Fruit fly (Drosophila melanogaster) whole organism, embryonic: Measurements from ENCODE around the gene sals.

Experiments used
- CG10366 ChIP-seq: fragments of 200-800 bp; sonication (Bioruptor generic); IDR thresholded peaks from 2 replicates; pipeline ENCODE4 v1.3.6; 2022; ENCODE audit warnings: missing biosample characterization, missing genetic modification characterization
- CG11723 ChIP-seq: fragments of 200-800 bp; sonication (Bioruptor generic); optimal IDR thresholded peaks from 2 replicates; lab custom pipeline; 2017; ENCODE audit warnings: missing biosample characterization, mild to moderate bottlenecking, missing genetic modification characterization
- CG12071 ChIP-seq: fragments of 200-800 bp; sonication (Bioruptor generic); optimal IDR thresholded peaks from 3 replicates; lab custom pipeline; 2018; ENCODE audit warnings: missing biosample characterization, mild to moderate bottlenecking, missing genetic modification characterization
- CG13894 ChIP-seq: fragments of 200-800 bp; sonication (Bioruptor generic); optimal IDR thresholded peaks from 3 replicates; lab custom pipeline; 2018; ENCODE audit warnings: missing biosample characterization, mild to moderate bottlenecking, missing genetic modification characterization, moderate library complexity
- CG14965 ChIP-seq: fragments of 200-800 bp; sonication (Bioruptor generic); optimal IDR thresholded peaks from 2 replicates; lab custom pipeline; 2016; ENCODE audit warnings: missing biosample characterization, missing genetic modification characterization, borderline replicate concordance
- CG15479 ChIP-seq: fragments of 200-800 bp; sonication (Bioruptor generic); optimal IDR thresholded peaks from 3 replicates; lab custom pipeline; 2019; ENCODE audit warnings: missing biosample characterization, mild to moderate bottlenecking, missing genetic modification characterization, moderate library complexity
- CG15601 ChIP-seq: fragments of 200-800 bp; sonication (Bioruptor generic); optimal IDR thresholded peaks from 3 replicates; lab custom pipeline; 2019; ENCODE audit warnings: missing biosample characterization, mild to moderate bottlenecking, missing genetic modification characterization, moderate library complexity
- CG1603 ChIP-seq: fragments of 200-800 bp; sonication (Bioruptor generic); optimal IDR thresholded peaks from 2 replicates; lab custom pipeline; 2019; ENCODE audit warnings: missing biosample characterization, mild to moderate bottlenecking, missing genetic modification characterization, moderate library complexity
- CG16815 ChIP-seq: fragments of 200-800 bp; sonication (Bioruptor generic); optimal IDR thresholded peaks from 3 replicates; lab custom pipeline; 2017; ENCODE audit warnings: missing biosample characterization, mild to moderate bottlenecking, missing genetic modification characterization
- CG17186 ChIP-seq: fragments of 200-800 bp; sonication (Bioruptor generic); optimal IDR thresholded peaks from 3 replicates; lab custom pipeline; 2017; ENCODE audit warnings: missing biosample characterization, missing genetic modification reagents, missing genetic modification characterization
- CG31388 ChIP-seq: fragments of 200-800 bp; sonication (Bioruptor generic); optimal IDR thresholded peaks from 2 replicates; lab custom pipeline; 2016; ENCODE audit warnings: missing biosample characterization, missing genetic modification characterization
- CG33213 ChIP-seq: fragments of 200-800 bp; sonication (Bioruptor generic); optimal IDR thresholded peaks from 3 replicates; lab custom pipeline; 2016; ENCODE audit warnings: missing biosample characterization, missing genetic modification characterization
- CG3407 ChIP-seq: fragments of 200-800 bp; sonication (Bioruptor generic); optimal IDR thresholded peaks from 2 replicates; lab custom pipeline; 2018; ENCODE audit warnings: missing biosample characterization, mild to moderate bottlenecking, missing genetic modification characterization
- CG34224 ChIP-seq: fragments of 200-800 bp; sonication (Bioruptor generic); IDR thresholded peaks from 3 replicates; pipeline ENCODE4 v1.3.6; 2022; ENCODE audit warnings: missing biosample characterization, missing genetic modification characterization; ENCODE audit not compliant: partially characterized antibody
- CG6689 ChIP-seq: fragments of 200-800 bp; sonication (Bioruptor generic); IDR thresholded peaks from 2 replicates; pipeline ENCODE4 v1.3.6; 2022; ENCODE audit warnings: missing biosample characterization, missing genetic modification characterization
- CG7271 ChIP-seq: fragments of 200-800 bp; sonication (Bioruptor generic); optimal IDR thresholded peaks from 2 replicates; lab custom pipeline; 2018; ENCODE audit warnings: missing biosample characterization, mild to moderate bottlenecking, missing genetic modification characterization, moderate library complexity
- CG7357 ChIP-seq: fragments of 200-800 bp; sonication (Bioruptor generic); IDR thresholded peaks from 3 replicates; pipeline ENCODE4 v1.3.6; 2022; ENCODE audit warnings: missing biosample characterization, missing genetic modification characterization
- CG7839 ChIP-seq: fragments of 200-800 bp; sonication (Bioruptor generic); optimal IDR thresholded peaks from 3 replicates; lab custom pipeline; 2018; ENCODE audit warnings: missing biosample characterization, mild to moderate bottlenecking, missing genetic modification characterization, moderate library complexity
- CG8281 ChIP-seq: fragments of 200-800 bp; sonication (Bioruptor generic); optimal IDR thresholded peaks from 2 replicates; lab custom pipeline; 2018; ENCODE audit warnings: missing biosample characterization, mild to moderate bottlenecking, missing genetic modification characterization, moderate library complexity
- CG8765 ChIP-seq: fragments of 200-800 bp; sonication (Bioruptor generic); IDR thresholded peaks from 2 replicates; pipeline ENCODE4 v1.3.6; 2022; ENCODE audit warnings: missing biosample characterization, missing genetic modification characterization
- CG9727 ChIP-seq: fragments of 200-800 bp; sonication (Bioruptor generic); optimal IDR thresholded peaks from 3 replicates; lab custom pipeline; 2017; ENCODE audit warnings: missing biosample characterization, mild to moderate bottlenecking, missing genetic modification characterization
- Chrac-16 ChIP-seq: fragments of 200-800 bp; sonication (Bioruptor generic); optimal IDR thresholded peaks from 3 replicates; lab custom pipeline; 2016; ENCODE audit warnings: missing biosample characterization, missing genetic modification characterization
- Dip2 ChIP-seq: fragments of 200-800 bp; sonication (Bioruptor generic); IDR thresholded peaks from 2 replicates; pipeline ENCODE4 v1.3.6; 2022; ENCODE audit warnings: missing biosample characterization, missing genetic modification characterization
- Fer1 ChIP-seq: fragments of 200-800 bp; sonication (Bioruptor generic); optimal IDR thresholded peaks from 2 replicates; lab custom pipeline; 2017; ENCODE audit warnings: missing biosample characterization, mild to moderate bottlenecking, missing genetic modification characterization
- HLHmδ ChIP-seq: fragments of 200-800 bp; sonication (Bioruptor generic); optimal IDR thresholded peaks from 2 replicates; lab custom pipeline; 2018; ENCODE audit warnings: missing biosample characterization, mild to moderate bottlenecking, missing genetic modification characterization, moderate library complexity
- Hey ChIP-seq: fragments of 200-800 bp; sonication (Bioruptor generic); optimal IDR thresholded peaks from 3 replicates; lab custom pipeline; 2018; ENCODE audit warnings: missing biosample characterization, mild to moderate bottlenecking, missing genetic modification characterization
- Lim3 ChIP-seq: fragments of 200-800 bp; sonication (Bioruptor generic); IDR thresholded peaks from 2 replicates; pipeline ENCODE4 v1.3.6; 2022; ENCODE audit warnings: missing biosample characterization, missing genetic modification characterization
- MTF-1 ChIP-seq: fragments of 200-800 bp; sonication (Bioruptor generic); optimal IDR thresholded peaks from 2 replicates; lab custom pipeline; 2018; ENCODE audit warnings: missing biosample characterization, mild to moderate bottlenecking, missing genetic modification characterization, borderline replicate concordance
- NC2β ChIP-seq: fragments of 200-800 bp; sonication (Bioruptor generic); optimal IDR thresholded peaks from 2 replicates; lab custom pipeline; 2016; ENCODE audit warnings: missing biosample characterization, missing genetic modification characterization
- Pdp1 ChIP-seq, 2 experiments: fragments of 200-800 bp; sonication (Bioruptor generic); optimal IDR thresholded peaks; 3 replicates each; lab custom pipeline; 2016; ENCODE audit warnings: missing biosample characterization in 2 of 2, missing genetic modification characterization in 2 of 2, mild to moderate bottlenecking in 1 of 2, moderate library complexity in 1 of 2
- Sox102F ChIP-seq: fragments of 200-800 bp; sonication (Bioruptor generic); optimal IDR thresholded peaks from 2 replicates; lab custom pipeline; 2018; ENCODE audit warnings: missing biosample characterization, mild to moderate bottlenecking, missing genetic modification characterization, moderate library complexity
- Stat92E ChIP-seq, 3 experiments: fragments of >200 bp in 2 of 3; fragments of 200-800 bp in 1 of 3; sonication (Bioruptor generic) in 1 of 3; optimal IDR thresholded peaks; 2 replicates each; lab custom pipeline; 2017 to 2019; ENCODE audit warnings: missing biosample characterization in 3 of 3, missing genetic modification characterization in 3 of 3, mild to moderate bottlenecking in 1 of 3, moderate library complexity in 1 of 3
- cad ChIP-seq: fragments of >200 bp; optimal IDR thresholded peaks from 2 replicates; lab custom pipeline; 2017; ENCODE audit warnings: missing biosample characterization, missing genetic modification characterization
- dati ChIP-seq: fragments of 200-800 bp; sonication (Bioruptor generic); IDR thresholded peaks from 2 replicates; pipeline ENCODE4 v1.3.6; 2022; ENCODE audit warnings: missing biosample characterization, missing genetic modification characterization
- emc ChIP-seq: fragments of 200-800 bp; sonication (Bioruptor generic); optimal IDR thresholded peaks from 2 replicates; lab custom pipeline; 2016; ENCODE audit warnings: missing biosample characterization, missing genetic modification characterization
- ems ChIP-seq: fragments of 200-800 bp; sonication (Bioruptor generic); optimal IDR thresholded peaks from 3 replicates; lab custom pipeline; 2016; ENCODE audit warnings: missing biosample characterization, missing genetic modification characterization
- fu2 ChIP-seq: fragments of 200-800 bp; sonication (Bioruptor generic); optimal IDR thresholded peaks from 2 replicates; lab custom pipeline; 2016; ENCODE audit warnings: missing biosample characterization, missing genetic modification characterization
- gsb-n ChIP-seq: fragments of 200-800 bp; sonication (Bioruptor generic); optimal IDR thresholded peaks from 3 replicates; lab custom pipeline; 2018; ENCODE audit warnings: missing biosample characterization, mild to moderate bottlenecking, missing genetic modification characterization
- gt ChIP-seq: fragments of 200-800 bp; sonication (Bioruptor generic); IDR thresholded peaks from 2 replicates; pipeline ENCODE4 v1.3.6; 2022; ENCODE audit warnings: missing biosample characterization, missing genetic modification characterization
- kah ChIP-seq: fragments of 200-800 bp; sonication (Bioruptor generic); optimal IDR thresholded peaks from 2 replicates; lab custom pipeline; 2018; ENCODE audit warnings: missing biosample characterization, mild to moderate bottlenecking, missing genetic modification characterization
- kay ChIP-seq: fragments of 200-800 bp; sonication (Bioruptor generic); optimal IDR thresholded peaks from 2 replicates; lab custom pipeline; 2016; ENCODE audit warnings: missing biosample characterization, missing genetic modification characterization
- lilli ChIP-seq: fragments of 200-800 bp; sonication (Bioruptor generic); optimal IDR thresholded peaks from 3 replicates; lab custom pipeline; 2016; ENCODE audit warnings: missing biosample characterization, missing genetic modification characterization
- luna ChIP-seq: fragments of 200-800 bp; sonication (Bioruptor generic); optimal IDR thresholded peaks from 2 replicates; lab custom pipeline; 2016; ENCODE audit warnings: missing biosample characterization, missing genetic modification characterization
- mld ChIP-seq: fragments of 200-800 bp; sonication (Bioruptor generic); IDR thresholded peaks from 3 replicates; pipeline ENCODE4 v1.3.6; 2022; ENCODE audit warnings: missing biosample characterization, missing genetic modification characterization; ENCODE audit not compliant: partially characterized antibody
- nmo ChIP-seq: fragments of 200-800 bp; sonication (Bioruptor generic); optimal IDR thresholded peaks from 2 replicates; lab custom pipeline; 2018; ENCODE audit warnings: missing biosample characterization, mild to moderate bottlenecking, missing genetic modification characterization, moderate library complexity
- otp ChIP-seq: fragments of 200-800 bp; sonication (Bioruptor generic); IDR thresholded peaks from 3 replicates; pipeline ENCODE4, ENCODE4 v1.3.6; 2022; ENCODE audit warnings: missing biosample characterization, missing genetic modification characterization
- pita ChIP-seq: fragments of 200-800 bp; sonication (Bioruptor generic); optimal IDR thresholded peaks from 2 replicates; lab custom pipeline; 2017; ENCODE audit warnings: missing biosample characterization, mild to moderate bottlenecking, missing genetic modification characterization
- prd ChIP-seq, 3 experiments: fragments of >200 bp in 2 of 3; fragments of 200-800 bp in 1 of 3; sonication (Bioruptor generic) in 1 of 3; optimal IDR thresholded peaks in 2 of 3; IDR thresholded peaks in 1 of 3; 2 replicates in 2 of 3; 3 replicates in 1 of 3; pipeline versions ENCODE4 v1.3.6 to Lab custom; 2017 to 2022; ENCODE audit warnings: missing biosample characterization in 1 of 3, missing genetic modification characterization in 1 of 3
- shn ChIP-seq: fragments of 200-800 bp; sonication (Bioruptor generic); optimal IDR thresholded peaks from 3 replicates; lab custom pipeline; 2016; ENCODE audit warnings: missing biosample characterization, missing genetic modification characterization
- sna ChIP-seq: fragments of 200-800 bp; sonication (Bioruptor generic); IDR thresholded peaks from 2 replicates; pipeline ENCODE4 v1.3.6; 2022; ENCODE audit warnings: missing biosample characterization, missing genetic modification characterization; ENCODE audit not compliant: partially characterized antibody
- twi ChIP-seq: fragments of 200-800 bp; optimal IDR thresholded peaks from 2 replicates; lab custom pipeline; 2019; ENCODE audit warnings: missing biosample characterization, mild to moderate bottlenecking, missing genetic modification characterization, moderate library complexity

Gene sals

dm6 chr3R:11437528-11437927 lies 14.1 kb downstream of the sals start, which contains the start of gene CG17230 (continued):
- TF ChIP-seq CG16815 (no peak), Lim3 (GFP tag; lab: Robert Waterston, UW) (no peak), Hey (tag; lab: Kevin White, UChicago) (no peak), sna (GFP tag; lab: Robert Waterston, UW) (peak; percentile 76), mld (GFP tag; lab: Robert Waterston, UW) (no peak), CG3407 (GFP tag; lab: Kevin White, UChicago) (no peak), luna (GFP tag; lab: Kevin White, UChicago) (no peak), pita (no peak), MTF-1 (GFP tag; lab: Kevin White, UChicago) (no peak), CG1603 (tag; lab: Kevin White, UChicago) (peak; percentile 38), CG34224 (GFP tag; lab: Robert Waterston, UW) (peak; percentile 77), kay (GFP tag; lab: Kevin White, UChicago) (no peak), CG7357 (no peak), Sox102F (no peak), CG9727 (no peak), CG14965 (GFP tag; lab: Kevin White, UChicago) (no peak), dati (GFP tag; lab: Robert Waterston, UW) (no peak), otp (GFP tag; lab: Robert Waterston, UW) (no peak), CG31388 (GFP tag; lab: Kevin White, UChicago) (no peak), CG15479 (no peak), CG17186 (no peak), CG7839 (tag; lab: Kevin White, UChicago) (no peak), gt (GFP tag; lab: Robert Waterston, UW) (no peak), NC2β (GFP tag; lab: Kevin White, UChicago) (no peak), HLHmδ (GFP tag; lab: Kevin White, UChicago) (no peak), CG10366 (no peak), Chrac-16 (GFP tag; lab: Kevin White, UChicago) (no peak), Dip2 (GFP tag; lab: Robert Waterston, UW) (no peak), kah (GFP tag; lab: Kevin White, UChicago) (no peak), CG6689 (GFP tag; lab: Robert Waterston, UW) (no peak), CG7271 (no peak), CG15601 (no peak), Stat92E (GFP tag; optimal IDR thresholded peaks at IDR 0.05; lab: Kevin White, UChicago) (no peak), Pdp1 (GFP tag; optimal IDR thresholded peaks at IDR 0.05; lab: Kevin White, UChicago) (no peak), twi (tag; lab: Kevin White, UChicago) (no peak), shn (GFP tag; lab: Kevin White, UChicago) (no peak), Fer1 (GFP tag; lab: Kevin White, UChicago) (no peak), CG13894 (tag; lab: Kevin White, UChicago) (no peak), CG11723 (no peak), CG33213 (GFP tag; lab: Kevin White, UChicago) (no peak), CG8765 (GFP tag; lab: Robert Waterston, UW) (no peak), CG8281 (no peak), nmo (GFP tag; lab: Kevin White, UChicago) (no peak), lilli (GFP tag; lab: Kevin White, UChicago) (no peak), fu2 (GFP tag; lab: Kevin White, UChicago) (no peak), cad (no peak), ems (no peak), prd (optimal IDR thresholded peaks at IDR 0.05; lab: Kevin White, UChicago) (no peak), prd (GFP tag; IDR thresholded peaks at IDR 0.05; lab: Robert Waterston, UW) (no peak), CG12071 (GFP tag; lab: Kevin White, UChicago) (no peak), emc (GFP tag; lab: Kevin White, UChicago) (no peak), gsb-n (tag; lab: Kevin White, UChicago) (no peak)
